Worm (Caenorhabditis elegans) whole organism, late embryonic: ENCODE measurements around the gene F10C1.9.

Source experiments
- dmd-4 ChIP-seq: sonication (generic microtip); optimal IDR thresholded peaks from 2 replicates; lab custom pipeline; 2016; ENCODE audit warnings: borderline replicate concordance, missing genetic modification characterization, missing compliant biosample characterization
- elt-4 ChIP-seq: sonication (generic microtip); optimal IDR thresholded peaks from 2 replicates; lab custom pipeline; 2016; ENCODE audit warnings: missing genetic modification characterization, missing compliant biosample characterization
- hlh-15 ChIP-seq: sonication (generic microtip); optimal IDR thresholded peaks from 2 replicates; lab custom pipeline; 2016; ENCODE audit warnings: missing genetic modification characterization, missing compliant biosample characterization
- hlh-30 ChIP-seq: sonication (generic microtip); optimal IDR thresholded peaks from 2 replicates; lab custom pipeline; 2017; ENCODE audit warnings: antibody characterized with exemption, missing genetic modification characterization, missing compliant biosample characterization; ENCODE audit not compliant: insufficient read depth
- lin-11 ChIP-seq: fragments of 200-800 bp; sonication (Bioruptor generic); optimal IDR thresholded peaks from 2 replicates; lab custom pipeline; 2018; ENCODE audit warnings: mild to moderate bottlenecking, missing genetic modification characterization, missing compliant biosample characterization
- nfya-1 ChIP-seq: sonication (generic microtip); optimal IDR thresholded peaks from 2 replicates; lab custom pipeline; 2017; ENCODE audit warnings: missing genetic modification characterization, mild to moderate bottlenecking, missing compliant biosample characterization, antibody characterized with exemption, moderate library complexity
- nhr-11 ChIP-seq: fragments of 150-350 bp; optimal IDR thresholded peaks from 2 replicates; lab custom pipeline; 2014; ENCODE audit warnings: missing biosample characterization, missing genetic modification characterization
- npax-4 ChIP-seq: sonication (generic microtip); optimal IDR thresholded peaks from 2 replicates; lab custom pipeline; 2016; ENCODE audit warnings: missing genetic modification characterization, missing compliant biosample characterization
- pha-4 ChIP-seq: fragments of 150-350 bp; optimal IDR thresholded peaks from 2 replicates; lab custom pipeline; 2018; ENCODE audit warnings: missing biosample characterization, missing genetic modification reagents, missing genetic modification characterization
- pqm-1 ChIP-seq: sonication (generic microtip); optimal IDR thresholded peaks from 2 replicates; lab custom pipeline; 2016; ENCODE audit warnings: missing genetic modification characterization, missing compliant biosample characterization
- sox-4 ChIP-seq: sonication (generic microtip); optimal IDR thresholded peaks from 2 replicates; lab custom pipeline; 2017; ENCODE audit warnings: mild to moderate bottlenecking, missing genetic modification characterization, inconsistent platforms, missing compliant biosample characterization
- tbx-2 ChIP-seq: sonication (generic microtip); optimal IDR thresholded peaks from 2 replicates; lab custom pipeline; 2016; ENCODE audit warnings: missing genetic modification characterization, missing compliant biosample characterization

- no peak for TF ChIP-seq lin-11
- TF ChIP-seq sox-4 (tag; lab: Kevin White, UChicago) = no peak
- no peak for TF ChIP-seq nfya-1 (tag; lab: Kevin White, UChicago)
- no peak for TF ChIP-seq nhr-11
- TF ChIP-seq dmd-4 (tag; lab: Kevin White, UChicago) = no peak
- no peak for TF ChIP-seq hlh-15
- no peak for TF ChIP-seq npax-4
- TF ChIP-seq tbx-2 = no peak
- TF ChIP-seq elt-4 (tag; lab: Kevin White, UChicago) = no peak
- no peak for TF ChIP-seq hlh-30 (tag; lab: Kevin White, UChicago)
- TF ChIP-seq pqm-1 (tag; lab: Kevin White, UChicago) = no peak
- TF ChIP-seq pha-4 (tag; lab: Kevin White, UChicago) = no peak
Measured at ce11 chrII:5754168-5754567, 9.1 kb upstream of the F10C1.9 start, which contains the start of gene F10C1.8.
